Worm (Caenorhabditis elegans) whole organism, late embryonic: ENCODE measurements around the gene dpy-31.

ENCODE experiments used
- C08G9.2 ChIP-seq: sonication (generic microtip); optimal IDR thresholded peaks from 2 replicates; lab custom pipeline; 2016; ENCODE audit warnings: mild to moderate bottlenecking, missing genetic modification characterization, moderate library complexity, missing compliant biosample characterization
- C38D4.7 ChIP-seq: fragments of 200-800 bp; sonication (Bioruptor generic); optimal IDR thresholded peaks from 2 replicates; lab custom pipeline; 2018; ENCODE audit warnings: mild to moderate bottlenecking, missing genetic modification characterization, moderate library complexity, missing compliant biosample characterization
- F13H6.1 ChIP-seq: sonication (generic microtip); optimal IDR thresholded peaks from 2 replicates; lab custom pipeline; 2016; ENCODE audit warnings: missing genetic modification characterization, missing compliant biosample characterization
- K09A11.1 ChIP-seq: sonication (generic microtip); optimal IDR thresholded peaks from 2 replicates; lab custom pipeline; 2017; ENCODE audit warnings: antibody characterized with exemption, mild to moderate bottlenecking, missing genetic modification characterization, missing compliant biosample characterization; ENCODE audit not compliant: insufficient read depth
- T23F11.4 ChIP-seq: fragments of 200-800 bp; sonication (Bioruptor generic); optimal IDR thresholded peaks from 2 replicates; lab custom pipeline; 2018; ENCODE audit warnings: mild to moderate bottlenecking, missing genetic modification characterization, missing compliant biosample characterization
- ahr-1 ChIP-seq: sonication (generic microtip); optimal IDR thresholded peaks from 2 replicates; lab custom pipeline; 2016; ENCODE audit warnings: missing genetic modification characterization, missing compliant biosample characterization
- ceh-14 ChIP-seq: sonication (generic microtip); optimal IDR thresholded peaks from 2 replicates; lab custom pipeline; 2016; ENCODE audit warnings: missing genotype, missing genetic modification characterization, missing compliant biosample characterization
- ceh-18 ChIP-seq: sonication (generic microtip); optimal IDR thresholded peaks from 2 replicates; lab custom pipeline; 2016; ENCODE audit warnings: missing genetic modification characterization, missing compliant biosample characterization
- ceh-19 ChIP-seq: fragments of 200-800 bp; sonication (Bioruptor generic); optimal IDR thresholded peaks from 2 replicates; lab custom pipeline; 2018; ENCODE audit warnings: mild to moderate bottlenecking, missing genetic modification characterization, missing compliant biosample characterization
- ceh-22 ChIP-seq: sonication (generic microtip); optimal IDR thresholded peaks from 2 replicates; lab custom pipeline; 2017; ENCODE audit warnings: missing biosample characterization, missing genetic modification characterization
- ceh-30 ChIP-seq: fragments of 150-350 bp; optimal IDR thresholded peaks from 2 replicates; lab custom pipeline; 2014; ENCODE audit warnings: missing biosample characterization, missing genetic modification characterization
- ceh-31 ChIP-seq: sonication (generic microtip); optimal IDR thresholded peaks from 2 replicates; lab custom pipeline; 2016; ENCODE audit warnings: missing genetic modification characterization, missing compliant biosample characterization
- ceh-45 ChIP-seq: fragments of 200-800 bp; sonication (Bioruptor generic); IDR thresholded peaks from 2 replicates; pipeline ENCODE4 v1.3.6; 2022; ENCODE audit warnings: missing genetic modification reagents, missing genetic modification characterization, missing compliant biosample characterization
- ceh-48 ChIP-seq: sonication (generic microtip); optimal IDR thresholded peaks from 2 replicates; lab custom pipeline; 2016; ENCODE audit warnings: missing genetic modification characterization, inconsistent platforms, missing compliant biosample characterization
- elt-2 ChIP-seq: sonication (generic microtip); optimal IDR thresholded peaks from 2 replicates; lab custom pipeline; 2016; ENCODE audit warnings: missing genetic modification reagents, missing genetic modification characterization, missing compliant biosample characterization
- ets-4 ChIP-seq: sonication (generic microtip); optimal IDR thresholded peaks from 2 replicates; lab custom pipeline; 2016; ENCODE audit warnings: missing genetic modification characterization, missing compliant biosample characterization
- fkh-10 ChIP-seq: fragments of 150-350 bp; optimal IDR thresholded peaks from 2 replicates; lab custom pipeline; 2014; ENCODE audit warnings: missing biosample characterization, missing genetic modification reagents, missing genetic modification characterization
- fkh-6 ChIP-seq: sonication (generic microtip); optimal IDR thresholded peaks from 2 replicates; lab custom pipeline; 2016; ENCODE audit warnings: missing genetic modification characterization, missing compliant biosample characterization
- gmeb-2 ChIP-seq: sonication (generic microtip); optimal IDR thresholded peaks from 2 replicates; lab custom pipeline; 2016; ENCODE audit warnings: missing genetic modification characterization, inconsistent platforms, missing compliant biosample characterization
- hlh-15 ChIP-seq: sonication (generic microtip); optimal IDR thresholded peaks from 2 replicates; lab custom pipeline; 2016; ENCODE audit warnings: missing genetic modification characterization, missing compliant biosample characterization
- hlh-30 ChIP-seq: sonication (generic microtip); optimal IDR thresholded peaks from 2 replicates; lab custom pipeline; 2017; ENCODE audit warnings: antibody characterized with exemption, missing genetic modification characterization, missing compliant biosample characterization; ENCODE audit not compliant: insufficient read depth
- hlh-6 ChIP-seq: sonication (generic microtip); optimal IDR thresholded peaks from 2 replicates; lab custom pipeline; 2016; ENCODE audit warnings: missing genotype, missing genetic modification characterization, missing compliant biosample characterization
- hlh-8 ChIP-seq: sonication (generic microtip); optimal IDR thresholded peaks from 2 replicates; lab custom pipeline; 2016; ENCODE audit warnings: missing genotype, missing genetic modification characterization, missing compliant biosample characterization
- nhr-11 ChIP-seq: fragments of 150-350 bp; optimal IDR thresholded peaks from 2 replicates; lab custom pipeline; 2014; ENCODE audit warnings: missing biosample characterization, missing genetic modification characterization
- nhr-232 ChIP-seq: sonication (generic microtip); optimal IDR thresholded peaks from 2 replicates; lab custom pipeline; 2016; ENCODE audit warnings: missing genetic modification characterization, missing compliant biosample characterization
- npax-4 ChIP-seq: sonication (generic microtip); optimal IDR thresholded peaks from 2 replicates; lab custom pipeline; 2016; ENCODE audit warnings: missing genetic modification characterization, missing compliant biosample characterization
- odd-2 ChIP-seq: sonication (generic microtip); optimal IDR thresholded peaks from 2 replicates; lab custom pipeline; 2017; ENCODE audit warnings: antibody characterized with exemption, mild to moderate bottlenecking, missing genetic modification characterization, missing compliant biosample characterization
- pha-2 ChIP-seq: sonication (generic microtip); optimal IDR thresholded peaks from 2 replicates; lab custom pipeline; 2017; ENCODE audit warnings: mild to moderate bottlenecking, missing genetic modification characterization, missing compliant biosample characterization
- pros-1 ChIP-seq: fragments of 150-350 bp; optimal IDR thresholded peaks from 2 replicates; lab custom pipeline; 2014; ENCODE audit warnings: missing biosample characterization, missing genetic modification reagents, missing genetic modification characterization
- sdc-2 ChIP-seq: sonication (generic microtip); optimal IDR thresholded peaks from 2 replicates; lab custom pipeline; 2016; ENCODE audit warnings: missing genotype, missing genetic modification characterization, missing compliant biosample characterization
- syd-9 ChIP-seq: sonication (generic microtip); optimal IDR thresholded peaks from 2 replicates; lab custom pipeline; 2016; ENCODE audit warnings: mild to moderate bottlenecking, missing genetic modification characterization, moderate library complexity, missing compliant biosample characterization
- ttx-3 ChIP-seq: sonication (generic microtip); optimal IDR thresholded peaks from 2 replicates; lab custom pipeline; 2016; ENCODE audit warnings: missing genetic modification reagents, missing genetic modification characterization, missing compliant biosample characterization
- unc-3 ChIP-seq, 2 experiments: fragments of 200-800 bp in 1 of 2; sonication (Bioruptor generic) in 1 of 2; sonication (generic microtip) in 1 of 2; conservative IDR thresholded peaks in 1 of 2; optimal IDR thresholded peaks in 1 of 2; 2 replicates each; pipeline versions ENCODE4 v1.3.6 to Lab custom; 2016 to 2022; ENCODE audit warnings: missing compliant biosample characterization in 2 of 2, missing genetic modification characterization in 2 of 2, missing genetic modification reagents in 1 of 2
- unc-42 ChIP-seq: sonication (generic microtip); optimal IDR thresholded peaks from 2 replicates; lab custom pipeline; 2016; ENCODE audit warnings: missing genotype, missing genetic modification characterization, missing compliant biosample characterization
- zip-5 ChIP-seq: sonication (generic microtip); optimal IDR thresholded peaks from 2 replicates; lab custom pipeline; 2016; ENCODE audit warnings: missing genetic modification characterization, missing compliant biosample characterization

The dpy-31 gene

ce11 chrIII:7223029-7223428, 21.0 kb downstream of the dpy-31 start, which contains the start of gene der-2:
der-2 (minus strand) TSS chrIII:7223129.
- TF ChIP-seq unc-42 (no peak), zip-5 (tag; lab: Kevin White, UChicago) (no peak), npax-4 (tag; lab: Kevin White, UChicago) (no peak), odd-2 (tag; lab: Kevin White, UChicago) (no peak), elt-2 (tag; lab: Kevin White, UChicago) (no peak), C38D4.7 (GFP tag; lab: Kevin White, UChicago) (no peak), ttx-3 (tag; lab: Kevin White, UChicago) (no peak), pha-2 (tag; lab: Kevin White, UChicago) (no peak)
- TF ChIP-seq, all 69 proteins: peak for 0

- TF ChIP-seq ceh-19: no peak
- no peak for TF ChIP-seq ets-4 (tag; lab: Kevin White, UChicago)
- TF ChIP-seq ceh-22 (tag; lab: Kevin White, UChicago): no peak
- no peak for TF ChIP-seq nhr-11 (tag; lab: Kevin White, UChicago)
- TF ChIP-seq fkh-10: no peak
- TF ChIP-seq ceh-14 (tag; lab: Kevin White, UChicago): no peak
- TF ChIP-seq unc-42: no peak
- TF ChIP-seq C08G9.2 (tag; lab: Kevin White, UChicago): no peak
- no peak for TF ChIP-seq ceh-30
- TF ChIP-seq nhr-232 (tag; lab: Kevin White, UChicago): no peak
- no peak for TF ChIP-seq pros-1 (tag; lab: Kevin White, UChicago)
- no peak for TF ChIP-seq hlh-15 (tag; lab: Kevin White, UChicago)
- no peak for TF ChIP-seq K09A11.1
- TF ChIP-seq ceh-48 (tag; lab: Kevin White, UChicago): no peak
- TF ChIP-seq F13H6.1 (tag; lab: Kevin White, UChicago): no peak
- no peak for TF ChIP-seq hlh-30
- TF ChIP-seq, all 69 proteins: peak for 0
Measured at ce11 chrIII:7226607-7227006, 24.6 kb downstream of the dpy-31 start, which contains the start of gene hsp-75. hsp-75 (minus strand) TSS chrIII:7226707.

ce11 chrIII:7229687-7230086, 27.7 kb downstream of the dpy-31 start, which contains the start of gene R151.8:
R151.8 (minus strand) TSS chrIII:7229787.
- TF ChIP-seq fkh-6 (tag; lab: Kevin White, UChicago) (no peak), F13H6.1 (tag; lab: Kevin White, UChicago) (no peak), T23F11.4 (GFP tag; lab: Kevin White, UChicago) (no peak)

- no peak for TF ChIP-seq ceh-45 (GFP tag; lab: Robert Waterston, UW)
- no peak for TF ChIP-seq hlh-6 (tag; lab: Kevin White, UChicago)
- no peak for TF ChIP-seq gmeb-2 (tag; lab: Kevin White, UChicago)
- TF ChIP-seq ceh-18 (tag; lab: Kevin White, UChicago): no peak
- TF ChIP-seq elt-2 (tag; lab: Kevin White, UChicago): no peak
- TF ChIP-seq ttx-3 (tag; lab: Kevin White, UChicago): no peak
- TF ChIP-seq zip-5 (tag; lab: Kevin White, UChicago): no peak
- no peak for TF ChIP-seq ceh-31 (tag; lab: Kevin White, UChicago)
- TF ChIP-seq syd-9 (tag; lab: Kevin White, UChicago): no peak
- no peak for TF ChIP-seq pha-2 (tag; lab: Kevin White, UChicago)
- TF ChIP-seq unc-3 (GFP tag; conservative IDR thresholded peaks at IDR 0.05; lab: Robert Waterston, UW): no peak
- TF ChIP-seq unc-3 (tag; optimal IDR thresholded peaks at IDR 0.05; lab: Kevin White, UChicago): no peak
- no peak for TF ChIP-seq sdc-2
- no peak for TF ChIP-seq ahr-1 (tag; lab: Kevin White, UChicago)
- TF ChIP-seq hlh-8 (tag; lab: Kevin White, UChicago): no peak
Measured at ce11 chrIII:7230841-7231240, 28.8 kb downstream of the dpy-31 start, which contains the start of gene R151.10. R151.10 (minus strand) TSS chrIII:7230941.
